Worm (Caenorhabditis elegans) whole organism, L4 larva: ENCODE measurements around the gene col-179.

ENCODE experiments used
- ama-1 ChIP-seq: fragments of 150-350 bp; optimal IDR thresholded peaks from 2 replicates; lab custom pipeline; 2014; ENCODE audit warnings: inconsistent platforms, mixed read lengths
- nhr-10 ChIP-seq: fragments of 150-350 bp; optimal IDR thresholded peaks from 2 replicates; lab custom pipeline; 2014; ENCODE audit warnings: missing biosample characterization, missing genetic modification characterization
- zip-11 ChIP-seq: fragments of 200-800 bp; sonication (Bioruptor generic); IDR thresholded peaks from 2 replicates; pipeline ENCODE4 v1.3.6; 2022; ENCODE audit warnings: missing genetic modification characterization, missing compliant biosample characterization

DNA sequence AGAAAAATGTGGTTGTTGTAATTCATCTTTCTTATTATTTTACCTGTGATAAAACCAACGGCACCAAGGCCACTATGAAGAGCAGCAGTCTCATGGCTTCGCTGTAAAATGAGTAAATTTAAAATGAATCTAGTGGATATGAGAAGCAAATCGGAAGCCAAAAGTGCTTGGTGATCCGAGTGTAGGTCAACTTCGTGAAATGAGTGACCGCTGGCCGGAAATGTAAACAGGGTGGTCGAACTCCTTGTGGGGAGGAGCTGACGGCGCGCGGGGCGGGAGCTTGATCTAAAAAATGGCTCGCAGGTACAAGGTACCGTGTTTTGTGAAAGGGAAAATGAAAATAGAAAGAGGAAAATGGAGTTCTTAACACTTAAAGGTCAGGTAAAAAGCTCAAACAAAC is 4.5 kb upstream of the col-179 start, which contains the start of gene C34F6.1:
- no peak for TF ChIP-seq nhr-10 (tag; lab: Kevin White, UChicago)
- TF ChIP-seq zip-11 (GFP tag; lab: Robert Waterston, UW): no peak
- TF ChIP-seq ama-1 (lab: Kevin White, UChicago): no peak
